Worm (Caenorhabditis elegans) whole organism, early embryonic: ENCODE results near the gene F21C10.5.
A peak's percentile ranks its signal among the peaks of the same experiment; 100 is the strongest.

Experiments
- B0310.2 ChIP-seq: sonication (generic microtip); optimal IDR thresholded peaks from 2 replicates; lab custom pipeline; 2016; ENCODE audit warnings: mild to moderate bottlenecking, missing genetic modification characterization, missing compliant biosample characterization
- F13C5.2 ChIP-seq: sonication (generic microtip); optimal IDR thresholded peaks from 2 replicates; lab custom pipeline; 2017; ENCODE audit warnings: mild to moderate bottlenecking, missing genetic modification characterization, inconsistent platforms, missing compliant biosample characterization
- aly-1 ChIP-seq: sonication (generic microtip); optimal IDR thresholded peaks from 2 replicates; lab custom pipeline; 2016; ENCODE audit warnings: missing genetic modification characterization, missing compliant biosample characterization
- ama-1 ChIP-seq: fragments of 150-350 bp; optimal IDR thresholded peaks from 2 replicates; lab custom pipeline; 2014
- ceh-13 ChIP-seq: fragments of 200-800 bp; sonication (Bioruptor generic); optimal IDR thresholded peaks from 2 replicates; lab custom pipeline; 2018; ENCODE audit warnings: mild to moderate bottlenecking, missing genetic modification characterization, missing compliant biosample characterization
- ceh-36 ChIP-seq: sonication (generic microtip); optimal IDR thresholded peaks from 2 replicates; lab custom pipeline; 2016; ENCODE audit warnings: missing genetic modification characterization, inconsistent platforms, missing compliant biosample characterization
- ets-7 ChIP-seq: sonication (generic microtip); optimal IDR thresholded peaks from 2 replicates; lab custom pipeline; 2016; ENCODE audit warnings: missing genotype, missing genetic modification characterization, missing compliant biosample characterization
- flt-1 ChIP-seq: fragments of 200-800 bp; sonication (Bioruptor generic); IDR thresholded peaks from 2 replicates; pipeline ENCODE4 v1.3.6; 2022; ENCODE audit warnings: missing genetic modification characterization, missing compliant biosample characterization
- hmbx-1 ChIP-seq: sonication (generic microtip); optimal IDR thresholded peaks from 2 replicates; lab custom pipeline; 2016; ENCODE audit warnings: mild to moderate bottlenecking, missing genetic modification characterization, missing compliant biosample characterization
- hmg-4 ChIP-seq: fragments of 200-800 bp; sonication (Bioruptor generic); optimal IDR thresholded peaks from 2 replicates; lab custom pipeline; 2018; ENCODE audit warnings: mild to moderate bottlenecking, missing genetic modification characterization, missing compliant biosample characterization
- hnd-1 ChIP-seq: sonication (generic microtip); optimal IDR thresholded peaks from 2 replicates; lab custom pipeline; 2016; ENCODE audit warnings: missing genetic modification characterization, missing compliant biosample characterization
- pes-1 ChIP-seq: fragments of 200-800 bp; sonication (Bioruptor generic); IDR thresholded peaks from 2 replicates; pipeline ENCODE4 v1.3.6; 2022; ENCODE audit warnings: missing genetic modification reagents, missing genetic modification characterization, missing compliant biosample characterization
- scrt-1 ChIP-seq: fragments of 200-800 bp; sonication (Bioruptor generic); IDR thresholded peaks from 2 replicates; pipeline ENCODE4 v1.3.6; 2022; ENCODE audit warnings: missing genetic modification characterization, missing compliant biosample characterization
- sea-1 ChIP-seq: fragments of 200-800 bp; sonication (Bioruptor generic); conservative IDR thresholded peaks from 2 replicates; pipeline ENCODE4 v1.3.6; 2022; ENCODE audit warnings: missing genetic modification characterization, missing compliant biosample characterization
- tbx-11 ChIP-seq: fragments of 200-800 bp; sonication (Bioruptor generic); IDR thresholded peaks from 2 replicates; pipeline ENCODE4 v1.3.6; 2022; ENCODE audit warnings: missing genetic modification characterization, missing compliant biosample characterization
- tbx-37 ChIP-seq: fragments of 200-800 bp; sonication (Bioruptor generic); conservative IDR thresholded peaks from 2 replicates; pipeline ENCODE4 v1.3.6; 2022; ENCODE audit warnings: missing genetic modification reagents, missing genetic modification characterization, missing compliant biosample characterization
- tra-4 ChIP-seq: sonication (generic microtip); optimal IDR thresholded peaks from 2 replicates; lab custom pipeline; 2017; ENCODE audit warnings: missing genetic modification characterization, missing compliant biosample characterization

The F21C10.5 gene

DNA sequence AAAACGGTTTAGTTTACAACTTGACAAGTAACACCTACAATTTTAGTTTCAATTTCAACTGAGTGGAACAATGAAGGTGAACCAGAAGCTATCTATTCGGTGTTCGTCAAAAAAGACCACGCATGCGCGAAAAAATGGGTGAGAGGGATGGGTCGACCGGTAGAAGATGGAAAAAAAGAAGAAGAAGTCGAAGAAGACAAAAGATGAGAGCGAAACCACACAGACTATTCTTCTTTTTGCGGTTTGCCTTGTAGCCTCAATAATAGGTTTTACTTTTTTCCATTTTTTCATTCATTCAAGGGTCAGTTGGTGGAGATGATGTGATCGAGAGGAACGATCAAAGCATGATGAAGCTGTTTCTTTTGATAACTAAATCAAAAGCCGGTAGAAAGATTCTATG, 43.1 kb upstream of the F21C10.5 start:
- TF ChIP-seq aly-1, result no peak
- no peak for TF ChIP-seq ceh-36 (tag; lab: Kevin White, UChicago)
- no peak for TF ChIP-seq ets-7 (tag; lab: Kevin White, UChicago)
- TF ChIP-seq pes-1 (GFP tag; lab: Robert Waterston, UW), result no peak
- no peak for TF ChIP-seq flt-1
- TF ChIP-seq ceh-13 (GFP tag; lab: Kevin White, UChicago), result no peak
- TF ChIP-seq hnd-1 (tag; lab: Kevin White, UChicago), result no peak
- no peak for TF ChIP-seq tra-4 (tag; lab: Kevin White, UChicago)
- no peak for TF ChIP-seq tbx-11 (GFP tag; lab: Robert Waterston, UW)
- TF ChIP-seq scrt-1 (GFP tag; lab: Robert Waterston, UW), result no peak
- no peak for TF ChIP-seq sea-1 (GFP tag; lab: Robert Waterston, UW)
- no peak for TF ChIP-seq ama-1 (lab: Kevin White, UChicago)
- TF ChIP-seq F13C5.2 (tag; lab: Kevin White, UChicago), result no peak
- no peak for TF ChIP-seq B0310.2 (tag; lab: Kevin White, UChicago)

DNA sequence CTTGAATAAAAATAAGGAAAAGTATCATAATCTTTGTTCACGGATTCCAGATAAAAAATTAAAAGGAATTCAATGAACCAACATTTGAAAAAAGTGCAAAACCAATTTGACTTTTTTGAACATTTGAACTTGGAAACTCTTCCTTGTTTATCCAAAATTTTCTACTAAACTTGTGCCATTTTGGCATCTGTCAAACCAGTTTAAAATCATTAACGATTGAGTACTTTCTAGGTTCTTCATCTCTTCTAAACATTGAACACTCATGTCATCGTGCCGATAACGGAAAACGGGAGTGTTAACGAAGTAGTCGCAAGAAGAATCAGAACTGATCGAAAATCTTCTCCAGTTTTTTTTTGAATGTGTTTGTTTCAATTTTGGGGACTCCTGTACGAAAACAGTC, 41.2 kb upstream of the F21C10.5 start:
- TF ChIP-seq hnd-1 (tag; lab: Kevin White, UChicago) (no peak), pes-1 (GFP tag; lab: Robert Waterston, UW) (no peak), ets-7 (tag; lab: Kevin White, UChicago) (no peak), flt-1 (no peak), sea-1 (GFP tag; lab: Robert Waterston, UW) (no peak), tra-4 (tag; lab: Kevin White, UChicago) (no peak), aly-1 (no peak), scrt-1 (GFP tag; lab: Robert Waterston, UW) (no peak), B0310.2 (tag; lab: Kevin White, UChicago) (no peak), ama-1 (lab: Kevin White, UChicago) (no peak), tbx-37 (GFP tag; lab: Robert Waterston, UW) (no peak), F13C5.2 (tag; lab: Kevin White, UChicago) (no peak), tbx-11 (GFP tag; lab: Robert Waterston, UW) (no peak), ceh-13 (GFP tag; lab: Kevin White, UChicago) (no peak), hmbx-1 (no peak), ceh-36 (tag; lab: Kevin White, UChicago) (no peak), hmg-4 (GFP tag; lab: Kevin White, UChicago) (no peak)

DNA sequence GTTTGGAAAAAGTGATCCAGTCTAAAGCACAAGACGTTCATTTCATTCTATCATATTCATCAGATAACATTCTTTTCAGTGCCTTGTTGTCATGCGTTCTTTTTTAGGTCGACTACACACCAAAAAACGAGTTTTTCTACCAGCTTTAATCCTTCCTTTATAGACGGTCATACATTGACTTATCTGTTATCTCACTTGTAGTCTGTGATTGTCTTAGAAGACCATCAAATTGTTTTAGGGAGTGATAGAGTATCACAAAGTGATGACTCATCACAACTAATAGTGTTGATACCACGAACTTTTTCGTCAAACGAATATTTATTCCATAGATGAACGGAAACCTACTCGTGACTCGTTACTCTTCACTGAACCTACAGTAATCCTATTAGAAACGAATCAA, 39.6 kb upstream of the F21C10.5 start:
- TF ChIP-seq tbx-37 (GFP tag; lab: Robert Waterston, UW) (no peak), ets-7 (tag; lab: Kevin White, UChicago) (no peak), aly-1 (no peak), scrt-1 (GFP tag; lab: Robert Waterston, UW) (no peak), hmbx-1 (no peak), ceh-36 (tag; lab: Kevin White, UChicago) (no peak), hnd-1 (tag; lab: Kevin White, UChicago) (no peak)

DNA sequence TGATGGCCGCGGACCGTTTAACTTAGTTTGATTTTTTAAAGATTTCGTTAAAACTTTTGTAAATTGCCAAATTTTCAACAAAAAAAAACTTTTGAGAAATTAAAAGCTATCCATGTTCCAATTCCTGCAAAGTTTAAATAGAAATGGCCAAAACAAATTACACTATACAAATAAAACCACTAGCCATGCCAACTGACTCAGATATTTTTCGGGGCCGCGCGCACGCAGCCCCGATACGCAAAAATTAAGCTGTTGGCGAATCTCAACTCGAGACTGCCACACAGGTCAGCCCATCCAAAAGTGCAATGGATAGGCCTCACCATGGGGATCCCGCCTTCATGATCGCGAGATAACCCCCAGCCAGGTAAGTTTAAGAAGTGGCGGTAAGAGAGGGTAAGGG, 38.8 kb upstream of the F21C10.5 start:
- TF ChIP-seq pes-1 (GFP tag; lab: Robert Waterston, UW) (0 out of 2 replicates have a peak, but pooled peaks have one; percentile 47), sea-1 (GFP tag; lab: Robert Waterston, UW) (0 out of 2 replicates have a peak, but pooled peaks have one; percentile 60)

DNA sequence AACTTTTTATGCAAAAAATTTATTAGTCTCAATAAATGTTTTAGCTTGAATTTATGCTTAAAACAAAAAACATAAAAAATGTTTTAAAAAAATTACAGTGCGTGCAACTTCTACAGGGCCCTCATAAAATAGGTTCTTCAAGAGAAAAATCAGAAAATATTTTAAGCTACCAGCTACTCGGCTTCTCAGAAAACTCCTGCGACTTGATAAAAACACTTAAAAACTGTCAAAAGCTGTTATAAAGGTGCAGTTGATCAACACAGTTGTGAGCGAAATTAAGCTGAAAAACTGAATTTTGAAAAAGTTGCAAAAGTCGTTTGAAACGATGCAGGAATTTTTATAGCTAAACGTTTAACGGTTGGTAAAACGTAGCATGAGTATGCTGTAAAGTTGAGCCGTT, 36.7 kb upstream of the F21C10.5 start:
- TF ChIP-seq tbx-11 (GFP tag; lab: Robert Waterston, UW), result peak; percentile 27; the same call in 1 of the 2 replicates
- TF ChIP-seq tbx-37 (GFP tag; lab: Robert Waterston, UW), result no peak
- TF ChIP-seq aly-1, result no peak
- no peak for TF ChIP-seq ets-7 (tag; lab: Kevin White, UChicago)
- TF ChIP-seq ceh-13 (GFP tag; lab: Kevin White, UChicago), result no peak
- no peak for TF ChIP-seq tra-4 (tag; lab: Kevin White, UChicago)
- no peak for TF ChIP-seq hmbx-1
- peak; percentile 54 for TF ChIP-seq hnd-1 (tag; lab: Kevin White, UChicago)
- peak; percentile 94 for TF ChIP-seq ama-1 (lab: Kevin White, UChicago)
- no peak for TF ChIP-seq hmg-4 (GFP tag; lab: Kevin White, UChicago)
- 0 out of 2 replicates have a peak, but pooled peaks have one; percentile 39 for TF ChIP-seq pes-1 (GFP tag; lab: Robert Waterston, UW)
- peak; percentile 95 for TF ChIP-seq sea-1 (GFP tag; lab: Robert Waterston, UW)
- no peak for TF ChIP-seq B0310.2 (tag; lab: Kevin White, UChicago)

DNA sequence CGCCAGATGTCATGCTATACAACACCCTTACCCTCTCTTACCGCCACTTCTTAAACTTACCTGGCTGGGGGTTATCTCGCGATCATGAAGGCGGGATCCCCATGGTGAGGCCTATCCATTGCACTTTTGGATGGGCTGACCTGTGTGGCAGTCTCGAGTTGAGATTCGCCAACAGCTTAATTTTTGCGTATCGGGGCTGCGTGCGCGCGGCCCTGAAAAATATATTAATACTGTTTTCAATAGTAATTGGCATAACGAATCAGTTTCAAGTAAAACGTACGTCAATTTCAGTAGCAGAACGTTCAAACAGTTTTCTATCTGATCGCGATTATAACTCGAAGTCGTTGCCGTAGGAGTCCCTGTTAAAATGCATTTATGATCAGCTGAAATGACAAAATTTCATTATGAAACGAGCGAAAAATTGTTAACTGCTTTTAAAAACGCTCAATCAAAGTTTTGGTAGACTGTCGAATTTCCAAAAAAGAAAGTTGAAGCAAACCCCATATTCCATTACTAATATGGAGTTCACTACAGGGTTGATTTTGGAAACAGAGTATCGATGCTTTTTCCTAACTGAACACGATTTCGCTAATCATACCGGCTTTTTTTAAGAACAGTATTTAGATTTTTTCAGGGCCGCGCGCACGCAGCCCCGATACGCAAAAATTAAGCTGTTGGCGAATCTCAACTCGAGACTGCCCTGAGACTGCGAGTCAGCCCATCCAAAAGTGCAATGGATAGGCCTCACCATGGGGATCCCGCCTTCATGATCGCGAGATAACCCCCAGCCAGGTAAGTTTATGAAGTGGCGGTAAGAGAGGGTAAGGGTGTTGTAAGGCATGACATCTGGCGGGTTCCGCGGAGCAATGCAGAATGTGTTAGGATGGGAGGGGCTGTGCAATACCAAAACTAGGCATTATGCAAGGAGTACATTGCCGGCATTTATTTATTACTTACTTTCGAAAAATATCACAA, 34.3 kb upstream of the F21C10.5 start:
- 0 out of 2 replicates have a peak, but pooled peaks have one; percentile 20 for TF ChIP-seq sea-1 (GFP tag; lab: Robert Waterston, UW)
- peak; percentile 60; the same call in 1 of the 2 replicates for TF ChIP-seq scrt-1 (GFP tag; lab: Robert Waterston, UW)
- TF ChIP-seq hmg-4 (GFP tag; lab: Kevin White, UChicago), result peak; percentile 0

DNA sequence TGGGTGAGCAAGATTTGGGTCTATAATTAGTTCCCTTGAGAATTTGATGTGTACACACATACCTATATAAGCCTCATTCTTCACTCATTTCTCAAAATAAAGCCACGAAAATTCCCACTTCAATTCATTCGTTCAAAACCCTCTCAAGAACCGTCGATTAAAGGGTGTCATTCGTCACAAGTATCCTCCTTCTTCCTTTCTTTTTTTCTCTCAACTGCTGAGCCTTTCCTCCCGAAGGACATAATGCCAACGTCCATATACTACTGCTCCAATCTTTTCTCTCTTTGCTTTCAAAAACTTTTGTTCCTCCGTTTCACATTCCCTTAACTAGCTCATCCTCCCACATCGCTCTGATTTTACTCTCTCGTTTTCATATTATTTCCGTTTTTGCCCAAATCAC, 33.2 kb upstream of the F21C10.5 start, which contains the start of gene T27E4.1:
TSS of gene T27E4.1 (plus strand) at position 137 of the 400 bp plus-strand sequence.
- no peak for TF ChIP-seq tbx-11 (GFP tag; lab: Robert Waterston, UW)
- no peak for TF ChIP-seq hmbx-1
- no peak for TF ChIP-seq hnd-1 (tag; lab: Kevin White, UChicago)
- TF ChIP-seq pes-1 (GFP tag; lab: Robert Waterston, UW), result no peak
- no peak for TF ChIP-seq scrt-1 (GFP tag; lab: Robert Waterston, UW)
- TF ChIP-seq F13C5.2 (tag; lab: Kevin White, UChicago), result no peak
- no peak for TF ChIP-seq tbx-37 (GFP tag; lab: Robert Waterston, UW)
- TF ChIP-seq aly-1, result no peak
- no peak for TF ChIP-seq B0310.2 (tag; lab: Kevin White, UChicago)
- TF ChIP-seq flt-1, result no peak
- TF ChIP-seq sea-1 (GFP tag; lab: Robert Waterston, UW), result no peak
- TF ChIP-seq tra-4 (tag; lab: Kevin White, UChicago), result no peak
- TF ChIP-seq ceh-13 (GFP tag; lab: Kevin White, UChicago), result no peak
- no peak for TF ChIP-seq ama-1 (lab: Kevin White, UChicago)
- no peak for TF ChIP-seq ets-7 (tag; lab: Kevin White, UChicago)
- TF ChIP-seq ceh-36 (tag; lab: Kevin White, UChicago), result no peak
- TF ChIP-seq hmg-4 (GFP tag; lab: Kevin White, UChicago), result no peak
